Fruit fly (Drosophila melanogaster): ENCODE data around the gene modSP.

DNA sequence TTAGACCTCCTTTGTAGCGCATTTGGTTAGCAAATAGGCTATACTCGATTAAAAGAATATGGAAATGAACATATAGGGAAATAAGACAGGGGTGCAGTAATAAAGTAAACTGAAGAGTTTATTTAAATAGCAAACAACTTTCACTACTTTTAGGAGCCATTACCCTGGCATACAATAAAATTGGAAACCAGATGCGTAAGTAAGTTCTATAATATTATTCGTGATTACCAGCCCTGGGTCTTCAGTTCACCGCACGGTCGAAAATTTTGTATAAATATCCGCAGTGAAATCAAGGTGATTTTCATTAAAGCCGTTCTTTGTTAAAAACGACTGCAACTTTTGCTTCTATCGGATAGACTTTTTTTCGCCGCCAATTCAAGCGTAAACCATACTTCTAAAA lies 40.5 kb downstream of the modSP start, which contains the start of gene CG17562:
- TF ChIP-seq CG16815 (GFP tag; optimal IDR thresholded peaks at IDR 0.05) (no peak), CG8478 (optimal IDR thresholded peaks at IDR 0.05) (no peak), NC2β (GFP tag; optimal IDR thresholded peaks at IDR 0.05) (no peak), CG3281 (GFP tag; optimal IDR thresholded peaks at IDR 0.05) (no peak), Fer3 (tag; optimal IDR thresholded peaks at IDR 0.05) (no peak), tna (GFP tag; IDR thresholded peaks at IDR 0.05; ENCODE audit: partially characterized antibody) (no peak), cato (GFP tag; optimal IDR thresholded peaks at IDR 0.05; ENCODE audit: borderline replicate concordance) (no peak), CG10959 (GFP tag; IDR thresholded peaks at IDR 0.05) (no peak), CG7271 (tag; optimal IDR thresholded peaks at IDR 0.05) (no peak), CG5953 (GFP tag; IDR thresholded peaks at IDR 0.05) (no peak), CG6272 (GFP tag; IDR thresholded peaks at IDR 0.05) (no peak), gcm2 (GFP tag; optimal IDR thresholded peaks at IDR 0.05) (no peak), H2.0 (GFP tag; IDR thresholded peaks at IDR 0.05) (no peak)
